Worm (Caenorhabditis elegans): ENCODE results near the gene nipa-1.

nipa-1 gene

ce11 chrIII:3165309-3165708 lies 38.4 kb upstream of the nipa-1 start, which contains the start of gene R148.5:
R148.5 (plus strand) TSS chrIII:3165639.
- TF ChIP-seq nhr-47 (tag; optimal IDR thresholded peaks at IDR 0.05), result no peak
- TF ChIP-seq blmp-1 (tag; optimal IDR thresholded peaks at IDR 0.05), result peak; percentile 57
- no peak for TF ChIP-seq Y116A8C.19 (tag; optimal IDR thresholded peaks at IDR 0.05; ENCODE audit: borderline replicate concordance)
- no peak for TF ChIP-seq sptf-1 (tag; optimal IDR thresholded peaks at IDR 0.05)
- TF ChIP-seq fos-1 (tag; optimal IDR thresholded peaks at IDR 0.05), result no peak
- no peak for TF ChIP-seq efl-3 (GFP tag; optimal IDR thresholded peaks at IDR 0.05)

- TF ChIP-seq lin-14 (GFP tag; optimal IDR thresholded peaks at IDR 0.05) (peak; percentile 37), nhr-47 (tag; optimal IDR thresholded peaks at IDR 0.05) (no peak), ceh-63 (GFP tag; optimal IDR thresholded peaks at IDR 0.05) (no peak), blmp-1 (tag; optimal IDR thresholded peaks at IDR 0.05) (peak; percentile 85), elt-3 (tag; optimal IDR thresholded peaks at IDR 0.05) (no peak), nhr-85 (tag) (peak; percentile 59)
Measured at ce11 chrIII:3163448-3163847, 36.5 kb upstream of the nipa-1 start.

- TF ChIP-seq efl-3 (GFP tag; optimal IDR thresholded peaks at IDR 0.05) (no peak), ets-5 (GFP tag; IDR thresholded peaks at IDR 0.05) (no peak), mef-2 (tag; optimal IDR thresholded peaks at IDR 0.05) (no peak), lin-14 (GFP tag; optimal IDR thresholded peaks at IDR 0.05) (peak; percentile 80), blmp-1 (tag; optimal IDR thresholded peaks at IDR 0.05) (peak; percentile 94), C04F5.9 (tag; optimal IDR thresholded peaks at IDR 0.05) (no peak), nhr-71 (tag; optimal IDR thresholded peaks at IDR 0.05) (no peak), Y116A8C.19 (tag; optimal IDR thresholded peaks at IDR 0.05; ENCODE audit: borderline replicate concordance) (no peak), tlp-1 (tag; optimal IDR thresholded peaks at IDR 0.05) (no peak), nhr-85 (tag) (peak; percentile 77), pqm-1 (tag; optimal IDR thresholded peaks at IDR 0.05) (no peak), ama-1 (optimal IDR thresholded peaks at IDR 0.05) (no peak), lin-35 (GFP tag; optimal IDR thresholded peaks at IDR 0.05) (no peak), ceh-82 (tag; optimal IDR thresholded peaks at IDR 0.05) (no peak), sup-37 (GFP tag; optimal IDR thresholded peaks at IDR 0.05) (no peak), elt-3 (tag; optimal IDR thresholded peaks at IDR 0.05) (peak in 1 of 6 experiments; percentile 9), mep-1 (tag; optimal IDR thresholded peaks at IDR 0.05) (peak; percentile 57), lir-3 (tag; optimal IDR thresholded peaks at IDR 0.05; ENCODE audit: poor library complexity) (no peak), ceh-8 (GFP tag; optimal IDR thresholded peaks at IDR 0.05) (no peak), hlh-17 (GFP tag; optimal IDR thresholded peaks at IDR 0.05; ENCODE audit: borderline replicate concordance) (no peak), nhr-77 (tag; optimal IDR thresholded peaks at IDR 0.05) (no peak)
Measured at ce11 chrIII:3161600-3161999, 34.7 kb upstream of the nipa-1 start.

ce11 chrIII:3160490-3160889 lies 33.6 kb upstream of the nipa-1 start:
- no peak for TF ChIP-seq hlh-4 (tag; optimal IDR thresholded peaks at IDR 0.05)
- TF ChIP-seq blmp-1 (tag; optimal IDR thresholded peaks at IDR 0.05), result peak; percentile 66

ce11 chrIII:3154968-3155367 lies 28.0 kb upstream of the nipa-1 start, which contains the start of gene C44B11.1:
C44B11.1 (plus strand) TSS chrIII:3155268.
- TF ChIP-seq unc-130 (tag; optimal IDR thresholded peaks at IDR 0.05), result no peak
- no peak for TF ChIP-seq lir-3 (tag; optimal IDR thresholded peaks at IDR 0.05; ENCODE audit: poor library complexity)
- TF ChIP-seq nhr-76 (tag; optimal IDR thresholded peaks at IDR 0.05), result no peak
- no peak for TF ChIP-seq mdl-1 (tag; optimal IDR thresholded peaks at IDR 0.05)
- TF ChIP-seq ets-5 (GFP tag; IDR thresholded peaks at IDR 0.05), result no peak
- no peak for TF ChIP-seq isw-1 (GFP tag; IDR thresholded peaks at IDR 0.05)
- TF ChIP-seq xbp-1 (tag; optimal IDR thresholded peaks at IDR 0.05), result no peak
- TF ChIP-seq nhr-12 (tag; optimal IDR thresholded peaks at IDR 0.05), result no peak
- no peak for TF ChIP-seq lin-35 (GFP tag; optimal IDR thresholded peaks at IDR 0.05)
- TF ChIP-seq ceh-63 (GFP tag; optimal IDR thresholded peaks at IDR 0.05), result no peak
- no peak for TF ChIP-seq nhr-11 (tag; optimal IDR thresholded peaks at IDR 0.05)
- TF ChIP-seq mef-2 (tag; optimal IDR thresholded peaks at IDR 0.05), result no peak
- no peak for TF ChIP-seq C04F5.9 (tag; optimal IDR thresholded peaks at IDR 0.05)

Data from whole organism, L1 larva.